Worm (Caenorhabditis elegans) whole organism, L4 larva: ENCODE measurements around the gene tag-77.

Experiments
- ama-1 ChIP-seq: fragments of 150-350 bp; optimal IDR thresholded peaks from 2 replicates; lab custom pipeline; 2014; ENCODE audit warnings: inconsistent platforms, mixed read lengths
- ceh-32 ChIP-seq: sonication (generic microtip); optimal IDR thresholded peaks from 2 replicates; lab custom pipeline; 2016; ENCODE audit warnings: mild to moderate bottlenecking, missing genetic modification characterization, missing compliant biosample characterization; ENCODE audit not compliant: poor library complexity
- cey-2 ChIP-seq: sonication (generic microtip); optimal IDR thresholded peaks from 3 replicates; lab custom pipeline; 2017; ENCODE audit warnings: missing genetic modification characterization, mild to moderate bottlenecking, missing compliant biosample characterization, antibody characterized with exemption, borderline replicate concordance; ENCODE audit not compliant: insufficient read depth
- daf-12 ChIP-seq: fragments of 150-350 bp; optimal IDR thresholded peaks from 2 replicates; lab custom pipeline; 2014; ENCODE audit warnings: missing biosample characterization, missing genetic modification reagents, missing genetic modification characterization
- egl-27 ChIP-seq: sonication (generic microtip); optimal IDR thresholded peaks from 3 replicates; lab custom pipeline; 2017; ENCODE audit warnings: missing biosample characterization, missing genetic modification reagents, missing genetic modification characterization
- fkh-10 ChIP-seq: fragments of 150-350 bp; optimal IDR thresholded peaks from 2 replicates; lab custom pipeline; 2014; ENCODE audit warnings: missing biosample characterization, missing genetic modification reagents, missing genetic modification characterization
- lir-3 ChIP-seq: sonication (generic microtip); optimal IDR thresholded peaks from 2 replicates; lab custom pipeline; 2016; ENCODE audit warnings: mild to moderate bottlenecking, missing genetic modification characterization, missing compliant biosample characterization
- lsy-2 ChIP-seq, 2 experiments: fragments of 150-350 bp in 1 of 2; sonication (generic microtip) in 1 of 2; optimal IDR thresholded peaks; 2 replicates each; lab custom pipeline; 2014 to 2017; ENCODE audit warnings: missing biosample characterization in 2 of 2, missing genetic modification characterization in 2 of 2
- mes-2 ChIP-seq: sonication (generic microtip); optimal IDR thresholded peaks from 2 replicates; lab custom pipeline; 2016; ENCODE audit warnings: missing genotype, mild to moderate bottlenecking, missing genetic modification characterization, missing compliant biosample characterization; ENCODE audit not compliant: poor library complexity, severe bottlenecking
- saeg-2 ChIP-seq: fragments of 200-800 bp; sonication (Bioruptor generic); IDR thresholded peaks from 2 replicates; pipeline ENCODE4 v1.3.6; 2022; ENCODE audit warnings: missing genetic modification reagents, missing genetic modification characterization, missing compliant biosample characterization
- snpc-4 ChIP-seq: fragments of 150-350 bp; optimal IDR thresholded peaks from 2 replicates; lab custom pipeline; 2014; ENCODE audit warnings: missing biosample characterization, missing genetic modification characterization
- zip-11 ChIP-seq: fragments of 200-800 bp; sonication (Bioruptor generic); IDR thresholded peaks from 2 replicates; pipeline ENCODE4 v1.3.6; 2022; ENCODE audit warnings: missing genetic modification characterization, missing compliant biosample characterization

DNA sequence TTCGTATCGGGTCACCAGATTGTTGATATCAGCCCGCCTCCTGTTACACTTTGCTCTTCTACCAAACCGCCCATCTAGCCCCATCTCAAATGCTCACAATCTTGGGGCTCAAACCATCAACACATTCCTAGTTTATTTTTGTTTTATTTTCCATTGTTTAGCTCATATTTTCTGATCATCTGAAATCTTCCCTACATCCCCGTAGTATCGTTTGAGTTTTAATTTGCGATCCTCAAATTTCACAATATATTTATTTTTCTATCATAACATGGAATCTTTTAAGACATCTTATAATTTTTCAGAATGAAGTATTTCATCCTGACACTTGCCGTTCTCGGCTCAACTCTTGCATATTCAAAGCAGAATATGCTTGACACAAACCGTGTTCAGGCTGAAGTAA lies 33.5 kb downstream of the tag-77 start, which contains the start of gene spp-10:
- TF ChIP-seq saeg-2 (no peak), cey-2 (tag; lab: Kevin White, UChicago) (no peak), ama-1 (no peak), daf-12 (tag; lab: Kevin White, UChicago) (no peak), mes-2 (no peak), zip-11 (GFP tag; lab: Robert Waterston, UW) (no peak), lir-3 (no peak), lsy-2 (tag; optimal IDR thresholded peaks at IDR 0.05; lab: Kevin White, UChicago) (no peak), egl-27 (tag; lab: Kevin White, UChicago) (no peak), fkh-10 (no peak), ceh-32 (tag; lab: Kevin White, UChicago) (no peak), snpc-4 (tag; lab: Kevin White, UChicago) (no peak)
